Worm (Caenorhabditis elegans): ENCODE data around the gene Y4C6B.4.

- no peak for TF ChIP-seq elt-3 (tag; optimal IDR thresholded peaks at IDR 0.05)
- no peak for TF ChIP-seq mep-1 (tag; optimal IDR thresholded peaks at IDR 0.05)
- TF ChIP-seq lsy-2 (tag; optimal IDR thresholded peaks at IDR 0.05) = no peak
These were observed 28.7 kb upstream of the Y4C6B.4 start, which contains the start of the genes ZK354.6 and msp-113 for ce11 chrIV:5297436-5298012.

Data from whole organism, mixed stage, embryonic.